Worm (Caenorhabditis elegans): ENCODE measurements around the gene clec-68.
"Not testable (repeated sequence)": the region's sequence is repeated elsewhere in the genome, so short reads cannot be mapped to it uniquely, and the experiment has no call there.

The clec-68 gene

ce11 chrIV:3909114-3909513, 17.1 kb upstream of the clec-68 start, which contains the start of gene F56D6.13:
Gene F56D6.13, plus strand, starts transcription at chrIV:3909414.
- TF ChIP-seq ceh-48 (tag; optimal IDR thresholded peaks at IDR 0.05): no peak
- TF ChIP-seq npax-4 (tag; optimal IDR thresholded peaks at IDR 0.05): no peak
- TF ChIP-seq hlh-15 (tag; optimal IDR thresholded peaks at IDR 0.05): no peak
- TF ChIP-seq C08G9.2 (tag; optimal IDR thresholded peaks at IDR 0.05): no peak
- TF ChIP-seq fkh-10 (GFP tag; optimal IDR thresholded peaks at IDR 0.05): no peak
- no peak for TF ChIP-seq ceh-30 (tag; optimal IDR thresholded peaks at IDR 0.05)
- TF ChIP-seq F13H6.1 (tag; optimal IDR thresholded peaks at IDR 0.05): no peak
- no peak for TF ChIP-seq dve-1 (tag; optimal IDR thresholded peaks at IDR 0.05)
- no peak for TF ChIP-seq fkh-6 (tag; optimal IDR thresholded peaks at IDR 0.05)
- no peak for TF ChIP-seq lin-11 (tag; optimal IDR thresholded peaks at IDR 0.05)
- TF ChIP-seq hlh-8 (tag; optimal IDR thresholded peaks at IDR 0.05): no peak

- not testable (repeated sequence) for TF ChIP-seq ceh-22, fax-1, ceh-34 (tag; optimal IDR thresholded peaks at IDR 0.05)
Observed at ce11 chrIV:3911848-3912247, 14.4 kb upstream of the clec-68 start, which contains the start of gene F56D6.18. Gene F56D6.18, minus strand, starts transcription at chrIV:3911948.

ce11 chrIV:3912598-3912997, 13.6 kb upstream of the clec-68 start, which contains the start of gene F56D6.20:
Gene F56D6.20, plus strand, starts transcription at chrIV:3912898.
- no peak for TF ChIP-seq fax-1 (tag; optimal IDR thresholded peaks at IDR 0.05)
- no peak for TF ChIP-seq unc-86 (tag; optimal IDR thresholded peaks at IDR 0.05)
- no peak for TF ChIP-seq ceh-45 (GFP tag; IDR thresholded peaks at IDR 0.05)
- no peak for TF ChIP-seq sdc-2 (tag; optimal IDR thresholded peaks at IDR 0.05)
- TF ChIP-seq unc-3 (GFP tag; conservative IDR thresholded peaks at IDR 0.05): no peak
- TF ChIP-seq unc-3 (tag; optimal IDR thresholded peaks at IDR 0.05): no peak
- TF ChIP-seq lin-11 (tag; optimal IDR thresholded peaks at IDR 0.05): no peak
- no peak for TF ChIP-seq tbx-2 (tag; optimal IDR thresholded peaks at IDR 0.05)
- no peak for TF ChIP-seq hlh-15 (tag; optimal IDR thresholded peaks at IDR 0.05)
- no peak for TF ChIP-seq syd-9 (tag; optimal IDR thresholded peaks at IDR 0.05)
- TF ChIP-seq ref-2 (tag; optimal IDR thresholded peaks at IDR 0.05): no peak
- no peak for TF ChIP-seq hlh-13 (GFP tag; optimal IDR thresholded peaks at IDR 0.05)
- TF ChIP-seq fkh-6 (tag; optimal IDR thresholded peaks at IDR 0.05): no peak

- TF ChIP-seq pag-3 (tag; optimal IDR thresholded peaks at IDR 0.05; ENCODE audit: borderline replicate concordance) (no peak), pqm-1 (tag; optimal IDR thresholded peaks at IDR 0.05) (no peak), ztf-16 (tag; optimal IDR thresholded peaks at IDR 0.05) (no peak), ceh-45 (GFP tag; IDR thresholded peaks at IDR 0.05) (no peak), C38D4.7 (GFP tag; optimal IDR thresholded peaks at IDR 0.05) (no peak), madf-2 (tag; optimal IDR thresholded peaks at IDR 0.05) (no peak), pat-9 (tag; optimal IDR thresholded peaks at IDR 0.05) (no peak), pha-4 (tag; optimal IDR thresholded peaks at IDR 0.05) (no peak), nfya-1 (tag; optimal IDR thresholded peaks at IDR 0.05) (no peak), sdc-2 (tag; optimal IDR thresholded peaks at IDR 0.05) (no peak), fkh-6 (tag; optimal IDR thresholded peaks at IDR 0.05) (no peak), ceh-30 (tag; optimal IDR thresholded peaks at IDR 0.05) (no peak), pha-2 (tag; optimal IDR thresholded peaks at IDR 0.05) (no peak), tbx-2 (tag; optimal IDR thresholded peaks at IDR 0.05) (no peak), fkh-10 (GFP tag; optimal IDR thresholded peaks at IDR 0.05) (no peak), ttx-3 (tag; optimal IDR thresholded peaks at IDR 0.05) (no peak), ceh-48 (tag; optimal IDR thresholded peaks at IDR 0.05) (no peak), che-1 (tag; optimal IDR thresholded peaks at IDR 0.05) (no peak), elt-2 (tag; optimal IDR thresholded peaks at IDR 0.05) (no peak)
Observed at ce11 chrIV:3914462-3914861, 11.8 kb upstream of the clec-68 start, which contains the start of gene F56D6.19. Gene F56D6.19, plus strand, starts transcription at chrIV:3914762.

ce11 chrIV:3915296-3915695, 10.9 kb upstream of the clec-68 start, which contains the start of gene srz-20:
Gene srz-20, plus strand, starts transcription at chrIV:3915596.
- TF ChIP-seq nfya-1 (tag; optimal IDR thresholded peaks at IDR 0.05): no peak
- TF ChIP-seq hlh-13 (GFP tag; optimal IDR thresholded peaks at IDR 0.05): no peak
- no peak for TF ChIP-seq sdc-2 (tag; optimal IDR thresholded peaks at IDR 0.05)
- TF ChIP-seq hlh-8 (tag; optimal IDR thresholded peaks at IDR 0.05): no peak
- no peak for TF ChIP-seq unc-86 (tag; optimal IDR thresholded peaks at IDR 0.05)
- TF ChIP-seq ttx-3 (tag; optimal IDR thresholded peaks at IDR 0.05): no peak
- no peak for TF ChIP-seq pag-3 (tag; optimal IDR thresholded peaks at IDR 0.05; ENCODE audit: borderline replicate concordance)
- no peak for TF ChIP-seq ahr-1 (tag; optimal IDR thresholded peaks at IDR 0.05)
